Fruit fly (Drosophila melanogaster) Kc167 (cell line): ENCODE measurements around the gene sip2.

Experiments
- Myc ChIP-seq: fragments of >200 bp; optimal IDR thresholded peaks from 2 replicates; lab custom pipeline; 2017; ENCODE audit warnings: missing external identifiers
- h ChIP-seq: fragments of >200 bp; optimal IDR thresholded peaks from 3 replicates; lab custom pipeline; 2018; ENCODE audit warnings: missing external identifiers
- insv ChIP-seq: fragments of >200 bp; optimal IDR thresholded peaks from 3 replicates; lab custom pipeline; 2018; ENCODE audit warnings: missing external identifiers
- psq ChIP-seq: fragments of >200 bp; optimal IDR thresholded peaks from 2 replicates; lab custom pipeline; 2017; ENCODE audit warnings: missing external identifiers
- ttk ChIP-seq: sonication (Bioruptor generic); optimal IDR thresholded peaks from 2 replicates; lab custom pipeline; 2017; ENCODE audit warnings: missing external identifiers

- TF ChIP-seq psq (lab: Kevin White, UChicago): no peak
- no peak for TF ChIP-seq h (lab: Kevin White, UChicago)
- TF ChIP-seq ttk (lab: Kevin White, UChicago): no peak
- no peak for TF ChIP-seq insv
- TF ChIP-seq Myc (lab: Kevin White, UChicago): no peak
These were observed 21.2 kb downstream of the sip2 start, which contains the start of gene CG18304 for dm6 chr2L:6942714-6943113.
